Fruit fly (Drosophila melanogaster) whole organism, adult: Measurements from ENCODE around the gene CG33282.

ENCODE experiments used
- CG11617 ChIP-seq: fragments of 200-800 bp; sonication (Bioruptor generic); optimal IDR thresholded peaks from 2 replicates; lab custom pipeline; 2017; ENCODE audit warnings: mild to moderate bottlenecking, missing biosample characterization, missing genetic modification reagents, missing genetic modification characterization
- CG12768 ChIP-seq: fragments of 200-800 bp; sonication (Bioruptor generic); optimal IDR thresholded peaks from 2 replicates; lab custom pipeline; 2017; ENCODE audit warnings: missing biosample characterization, missing genetic modification characterization, mild to moderate bottlenecking, moderate library complexity, missing genetic modification reagents
- CG14711 ChIP-seq: fragments of 200-800 bp; sonication (Bioruptor generic); optimal IDR thresholded peaks from 2 replicates; lab custom pipeline; 2018; ENCODE audit warnings: missing biosample characterization, mild to moderate bottlenecking, missing genetic modification characterization, moderate library complexity
- Clk ChIP-seq: fragments of 200-800 bp; sonication (Bioruptor generic); optimal IDR thresholded peaks from 2 replicates; lab custom pipeline; 2017; ENCODE audit warnings: missing biosample characterization, missing genetic modification characterization
- cic ChIP-seq: fragments of 200-800 bp; sonication (Bioruptor generic); optimal IDR thresholded peaks from 2 replicates; lab custom pipeline; 2017; ENCODE audit warnings: missing biosample characterization, mild to moderate bottlenecking, missing genetic modification characterization, moderate library complexity
- cnc ChIP-seq, 2 experiments: fragments of >200 bp; optimal IDR thresholded peaks; 2 replicates each; lab custom pipeline; 2017
- ovo ChIP-seq: fragments of 200-800 bp; sonication (Bioruptor generic); optimal IDR thresholded peaks from 2 replicates; lab custom pipeline; 2016; ENCODE audit warnings: missing biosample characterization, missing genetic modification characterization
- tj ChIP-seq: fragments of 200-800 bp; sonication (Bioruptor generic); optimal IDR thresholded peaks from 3 replicates; lab custom pipeline; 2017; ENCODE audit warnings: missing biosample characterization, mild to moderate bottlenecking, missing genetic modification characterization, moderate library complexity

- no peak for TF ChIP-seq Clk (GFP tag; lab: Kevin White, UChicago)
- TF ChIP-seq CG12768: no peak
- no peak for TF ChIP-seq cnc (optimal IDR thresholded peaks at IDR 0.05; lab: Kevin White, UChicago)
- TF ChIP-seq CG14711 (tag; lab: Kevin White, UChicago): no peak
- no peak for TF ChIP-seq tj (GFP tag; lab: Kevin White, UChicago)
- TF ChIP-seq cic (GFP tag; lab: Kevin White, UChicago): no peak
- TF ChIP-seq ovo (GFP tag; lab: Kevin White, UChicago): no peak
- TF ChIP-seq CG11617 (GFP tag; lab: Kevin White, UChicago): no peak
Measured at dm6 chr2L:3341231-3341935, 13.7 kb downstream of the CG33282 start.
